Worm (Caenorhabditis elegans) whole organism, young adult: ENCODE measurements around the gene C55C3.1.

Source experiments
- ama-1 ChIP-seq, 3 experiments: fragments of 150-350 bp in 1 of 3; sonication (generic microtip) in 2 of 3; optimal IDR thresholded peaks; 2 replicates each; lab custom pipeline; 2014 to 2018; ENCODE audit warnings: missing biosample characterization in 2 of 3, missing genetic modification characterization in 2 of 3, missing genetic modification reagents in 2 of 3
- madf-6 ChIP-seq: fragments of 200-800 bp; sonication (Bioruptor generic); IDR thresholded peaks from 2 replicates; pipeline ENCODE4 v1.3.6; 2022; ENCODE audit warnings: missing genetic modification reagents, missing genetic modification characterization, missing compliant biosample characterization
- snpc-4 ChIP-seq, 5 experiments: fragments of 150-350 bp in 1 of 5; sonication (generic microtip) in 4 of 5; optimal IDR thresholded peaks; 2 replicates each; lab custom pipeline; 2014 to 2018; ENCODE audit warnings: missing genetic modification characterization in 5 of 5, missing biosample characterization in 3 of 5, antibody characterized with exemption in 2 of 5, mild to moderate bottlenecking in 2 of 5, missing compliant biosample characterization in 2 of 5, missing genotype in 2 of 5, moderate library complexity in 2 of 5, missing genetic modification reagents in 1 of 5

- TF ChIP-seq snpc-4 (GFP tag; optimal IDR thresholded peaks at IDR 0.05; lab: Kevin White, UChicago) (no peak), snpc-4 (tag; optimal IDR thresholded peaks at IDR 0.05; lab: Kevin White, UChicago) (no peak), madf-6 (GFP tag; lab: Robert Waterston, UW) (no peak), ama-1 (optimal IDR thresholded peaks at IDR 0.05; lab: Kevin White, UChicago) (no peak), ama-1 (GFP tag; optimal IDR thresholded peaks at IDR 0.05; lab: Kevin White, UChicago) (no peak)
Measured at ce11 chrIV:5660239-5660638, 48.7 kb upstream of the C55C3.1 start, which contains the start of gene skn-1.
